Worm (Caenorhabditis elegans): ENCODE data around the gene nspb-3.
"Not testable (repeated sequence)": the region's sequence is repeated elsewhere in the genome, so short reads cannot be mapped to it uniquely, and the experiment has no call there.

nspb-3 gene

ce11 chrIV:6594871-6595270 is at the start of gene nspb-3:
TSS of gene nspb-3 (minus strand) at chrIV:6594971.
- TF ChIP-seq T22C8.4, flt-1, ztf-23 (GFP tag; IDR thresholded peaks at IDR 0.05): not testable (repeated sequence)

ce11 chrIV:6639880-6640279 is 45.1 kb upstream of the nspb-3 start, which contains the start of gene C01B10.6:
TSS of gene C01B10.6 (plus strand) at chrIV:6640180.
- TF ChIP-seq klf-2 (GFP tag; conservative IDR thresholded peaks at IDR 0.05) (no peak), med-1 (GFP tag; optimal IDR thresholded peaks at IDR 0.05; ENCODE audit: insufficient read depth) (no peak), flt-1 (GFP tag; IDR thresholded peaks at IDR 0.05) (no peak), tab-1 (GFP tag; IDR thresholded peaks at IDR 0.05) (no peak), cog-1 (tag; optimal IDR thresholded peaks at IDR 0.05) (no peak), T22C8.4 (GFP tag; IDR thresholded peaks at IDR 0.05) (no peak), ztf-29 (GFP tag; IDR thresholded peaks at IDR 0.05) (no peak), ref-1 (GFP tag; conservative IDR thresholded peaks at IDR 0.05) (no peak), ztf-23 (GFP tag; IDR thresholded peaks at IDR 0.05) (no peak)

- TF ChIP-seq flt-1 (GFP tag; IDR thresholded peaks at IDR 0.05) = no peak
- no peak for TF ChIP-seq T22C8.4 (GFP tag; IDR thresholded peaks at IDR 0.05)
- TF ChIP-seq tab-1 (GFP tag; IDR thresholded peaks at IDR 0.05) = no peak
- TF ChIP-seq klf-2 (GFP tag; conservative IDR thresholded peaks at IDR 0.05) = no peak
- no peak for TF ChIP-seq ztf-29 (GFP tag; IDR thresholded peaks at IDR 0.05)
Measured at ce11 chrIV:6638256-6638655, 43.5 kb upstream of the nspb-3 start, which contains the start of gene C01B10.7. TSS of gene C01B10.7 (plus strand) at chrIV:6638556.

- no peak for TF ChIP-seq klf-2 (GFP tag; conservative IDR thresholded peaks at IDR 0.05)
- TF ChIP-seq T22C8.4 (GFP tag; IDR thresholded peaks at IDR 0.05) = no peak
- TF ChIP-seq ref-1 (GFP tag; conservative IDR thresholded peaks at IDR 0.05) = no peak
- TF ChIP-seq ztf-29 (GFP tag; IDR thresholded peaks at IDR 0.05) = no peak
- no peak for TF ChIP-seq tab-1 (GFP tag; IDR thresholded peaks at IDR 0.05)
- no peak for TF ChIP-seq flt-1 (GFP tag; IDR thresholded peaks at IDR 0.05)
- TF ChIP-seq ztf-23 (GFP tag; IDR thresholded peaks at IDR 0.05) = no peak
- no peak for TF ChIP-seq cog-1 (tag; optimal IDR thresholded peaks at IDR 0.05)
- no peak for TF ChIP-seq med-1 (GFP tag; optimal IDR thresholded peaks at IDR 0.05; ENCODE audit: insufficient read depth)
Measured at ce11 chrIV:6634789-6635188, 40.0 kb upstream of the nspb-3 start, which contains the start of gene metl-13. TSS of gene metl-13 (plus strand) at chrIV:6635089.

- TF ChIP-seq tab-1 (GFP tag; IDR thresholded peaks at IDR 0.05) (no peak), cog-1 (tag; optimal IDR thresholded peaks at IDR 0.05) (peak; percentile 9), ztf-23 (GFP tag; IDR thresholded peaks at IDR 0.05) (no peak), ref-1 (GFP tag; conservative IDR thresholded peaks at IDR 0.05) (no peak), med-1 (GFP tag; optimal IDR thresholded peaks at IDR 0.05; ENCODE audit: insufficient read depth) (no peak), T22C8.4 (GFP tag; IDR thresholded peaks at IDR 0.05) (0 out of 2 replicates have a peak, but pooled peaks have one; percentile 27), ztf-29 (GFP tag; IDR thresholded peaks at IDR 0.05) (no peak), klf-2 (GFP tag; conservative IDR thresholded peaks at IDR 0.05) (no peak), flt-1 (GFP tag; IDR thresholded peaks at IDR 0.05) (no peak; the same call in 1 of the 2 replicates)
Measured at ce11 chrIV:6631704-6632272, 37.0 kb upstream of the nspb-3 start, which contains the start of the genes cest-5.1 and C01B10.9. TSS of gene cest-5.1 (minus strand) at chrIV:6631754. TSS of gene C01B10.9 (plus strand) at chrIV:6632222.

- TF ChIP-seq klf-2 (GFP tag; conservative IDR thresholded peaks at IDR 0.05) = no peak
- no peak for TF ChIP-seq flt-1 (GFP tag; IDR thresholded peaks at IDR 0.05)
- TF ChIP-seq cog-1 (tag; optimal IDR thresholded peaks at IDR 0.05) = no peak
- no peak for TF ChIP-seq med-1 (GFP tag; optimal IDR thresholded peaks at IDR 0.05; ENCODE audit: insufficient read depth)
Measured at ce11 chrIV:6627798-6628197, 33.0 kb upstream of the nspb-3 start, which contains the start of gene cest-5.2. TSS of gene cest-5.2 (minus strand) at chrIV:6627925.

ce11 chrIV:6623390-6623789 is 28.6 kb upstream of the nspb-3 start, which contains the start of gene C01B10.44:
TSS of gene C01B10.44 (plus strand) at chrIV:6623690.
- TF ChIP-seq ztf-29 (GFP tag; IDR thresholded peaks at IDR 0.05) (no peak), ref-1 (GFP tag; conservative IDR thresholded peaks at IDR 0.05) (no peak), T22C8.4 (GFP tag; IDR thresholded peaks at IDR 0.05) (no peak), flt-1 (GFP tag; IDR thresholded peaks at IDR 0.05) (no peak), cog-1 (tag; optimal IDR thresholded peaks at IDR 0.05) (no peak), med-1 (GFP tag; optimal IDR thresholded peaks at IDR 0.05; ENCODE audit: insufficient read depth) (no peak), klf-2 (GFP tag; conservative IDR thresholded peaks at IDR 0.05) (no peak), tab-1 (GFP tag; IDR thresholded peaks at IDR 0.05) (no peak), ztf-23 (GFP tag; IDR thresholded peaks at IDR 0.05) (no peak)

- TF ChIP-seq ref-1 (GFP tag; conservative IDR thresholded peaks at IDR 0.05) = no peak
- TF ChIP-seq flt-1 (GFP tag; IDR thresholded peaks at IDR 0.05) = no peak
- TF ChIP-seq tab-1 (GFP tag; IDR thresholded peaks at IDR 0.05) = no peak
- no peak for TF ChIP-seq T22C8.4 (GFP tag; IDR thresholded peaks at IDR 0.05)
- no peak for TF ChIP-seq klf-2 (GFP tag; conservative IDR thresholded peaks at IDR 0.05)
- TF ChIP-seq cog-1 (tag; optimal IDR thresholded peaks at IDR 0.05) = no peak
- no peak for TF ChIP-seq ztf-23 (GFP tag; IDR thresholded peaks at IDR 0.05)
- no peak for TF ChIP-seq ztf-29 (GFP tag; IDR thresholded peaks at IDR 0.05)
- TF ChIP-seq med-1 (GFP tag; optimal IDR thresholded peaks at IDR 0.05; ENCODE audit: insufficient read depth) = no peak
Measured at ce11 chrIV:6622142-6622541, 27.4 kb upstream of the nspb-3 start.

- TF ChIP-seq klf-2 (GFP tag; conservative IDR thresholded peaks at IDR 0.05) (no peak), cog-1 (tag; optimal IDR thresholded peaks at IDR 0.05) (no peak), ztf-29 (GFP tag; IDR thresholded peaks at IDR 0.05) (no peak), flt-1 (GFP tag; IDR thresholded peaks at IDR 0.05) (no peak), med-1 (GFP tag; optimal IDR thresholded peaks at IDR 0.05; ENCODE audit: insufficient read depth) (no peak), ztf-23 (GFP tag; IDR thresholded peaks at IDR 0.05) (no peak), ref-1 (GFP tag; conservative IDR thresholded peaks at IDR 0.05) (no peak), tab-1 (GFP tag; IDR thresholded peaks at IDR 0.05) (no peak), T22C8.4 (GFP tag; IDR thresholded peaks at IDR 0.05) (no peak)
Measured at ce11 chrIV:6621252-6621651, 26.5 kb upstream of the nspb-3 start, which contains the start of gene C01B10.3. TSS of gene C01B10.3 (minus strand) at chrIV:6621352.

ce11 chrIV:6618607-6619006 is 23.8 kb upstream of the nspb-3 start:
- TF ChIP-seq med-1 (GFP tag; optimal IDR thresholded peaks at IDR 0.05; ENCODE audit: insufficient read depth) (no peak), tab-1 (GFP tag; IDR thresholded peaks at IDR 0.05) (no peak), ztf-29 (GFP tag; IDR thresholded peaks at IDR 0.05) (no peak), ztf-23 (GFP tag; IDR thresholded peaks at IDR 0.05) (no peak), T22C8.4 (GFP tag; IDR thresholded peaks at IDR 0.05) (no peak), flt-1 (GFP tag; IDR thresholded peaks at IDR 0.05) (no peak), cog-1 (tag; optimal IDR thresholded peaks at IDR 0.05) (no peak), ref-1 (GFP tag; conservative IDR thresholded peaks at IDR 0.05) (no peak), klf-2 (GFP tag; conservative IDR thresholded peaks at IDR 0.05) (no peak)

Data from whole organism, midembryonic.